Fruit fly (Drosophila melanogaster) whole organism, wandering third instar larva: ENCODE results near the gene lft.

Experiments
- Abd-B ChIP-seq: fragments of >200 bp; optimal IDR thresholded peaks from 2 replicates; lab custom pipeline; 2017; ENCODE audit warnings: missing biosample characterization, missing genetic modification characterization
- CG32264 ChIP-seq: fragments of 200-800 bp; sonication (Bioruptor generic); optimal IDR thresholded peaks from 2 replicates; lab custom pipeline; 2016; ENCODE audit warnings: missing biosample characterization, missing genetic modification characterization
- CG9705 ChIP-seq: fragments of 200-800 bp; sonication (Bioruptor generic); optimal IDR thresholded peaks from 2 replicates; lab custom pipeline; 2018; ENCODE audit warnings: missing biosample characterization, mild to moderate bottlenecking, missing genetic modification characterization
- CrebA ChIP-seq: fragments of 200-800 bp; sonication (Bioruptor generic); optimal IDR thresholded peaks from 2 replicates; lab custom pipeline; 2016; ENCODE audit warnings: missing biosample characterization, mild to moderate bottlenecking, missing genetic modification characterization, borderline replicate concordance
- Dfd ChIP-seq: fragments of >200 bp; optimal IDR thresholded peaks from 2 replicates; lab custom pipeline; 2017; ENCODE audit warnings: missing biosample characterization, missing genetic modification characterization
- Dif ChIP-seq: fragments of 200-275, 200-300 bp; sonication (Bioruptor generic); optimal IDR thresholded peaks from 2 replicates; lab custom pipeline; 2018; ENCODE audit warnings: missing biosample characterization, missing genetic modification characterization; ENCODE audit not compliant: partially characterized antibody
- GATAd ChIP-seq: sonication (Bioruptor generic); optimal IDR thresholded peaks from 2 replicates; lab custom pipeline; 2016; ENCODE audit warnings: missing biosample characterization, missing genetic modification characterization
- HLH106 ChIP-seq: fragments of 200-800 bp; optimal IDR thresholded peaks from 3 replicates; lab custom pipeline; 2019; ENCODE audit warnings: missing biosample characterization, mild to moderate bottlenecking, missing genetic modification characterization, moderate library complexity
- Hnf4 ChIP-seq: fragments of 200-800 bp; sonication (Bioruptor generic); optimal IDR thresholded peaks from 2 replicates; lab custom pipeline; 2016; ENCODE audit warnings: missing biosample characterization, mild to moderate bottlenecking, missing genetic modification characterization
- Hr78 ChIP-seq: fragments of >200 bp; optimal IDR thresholded peaks from 2 replicates; lab custom pipeline; 2017; ENCODE audit warnings: missing biosample characterization, missing genetic modification characterization
- Hr83 ChIP-seq: fragments of 200-300 bp; sonication (Bioruptor generic); optimal IDR thresholded peaks from 2 replicates; lab custom pipeline; 2016; ENCODE audit warnings: missing biosample characterization, mild to moderate bottlenecking, missing genetic modification characterization, moderate library complexity; ENCODE audit not compliant: poor library complexity, severe bottlenecking
- Jra ChIP-seq: sonication (Bioruptor generic); optimal IDR thresholded peaks from 2 replicates; lab custom pipeline; 2016; ENCODE audit warnings: missing biosample characterization, missing genetic modification characterization
- Mio ChIP-seq: sonication (Bioruptor generic); optimal IDR thresholded peaks from 2 replicates; lab custom pipeline; 2016; ENCODE audit warnings: missing biosample characterization, missing genetic modification characterization
- Myc ChIP-seq: fragments of >200 bp; optimal IDR thresholded peaks from 2 replicates; lab custom pipeline; 2017
- N ChIP-seq: fragments of >200 bp; optimal IDR thresholded peaks from 2 replicates; lab custom pipeline; 2018; ENCODE audit warnings: missing biosample characterization, missing external identifiers, missing genetic modification characterization
- OdsH ChIP-seq: fragments of 200-800 bp; sonication (Bioruptor generic); optimal IDR thresholded peaks from 2 replicates; lab custom pipeline; 2016; ENCODE audit warnings: missing biosample characterization, mild to moderate bottlenecking, missing genetic modification characterization
- Sp1 ChIP-seq: fragments of 200-800 bp; sonication (Bioruptor generic); optimal IDR thresholded peaks from 3 replicates; lab custom pipeline; 2019; ENCODE audit warnings: missing biosample characterization, mild to moderate bottlenecking, missing genetic modification characterization, moderate library complexity
- Vsx2 ChIP-seq: fragments of 200-300, 225-300 bp; sonication (Bioruptor generic); optimal IDR thresholded peaks from 2 replicates; lab custom pipeline; 2018; ENCODE audit warnings: missing biosample characterization, missing genetic modification characterization; ENCODE audit not compliant: partially characterized antibody
- br ChIP-seq: fragments of 200-800 bp; sonication (Bioruptor generic); optimal IDR thresholded peaks from 2 replicates; lab custom pipeline; 2016; ENCODE audit warnings: missing biosample characterization, missing genetic modification characterization
- brk ChIP-seq: fragments of 200-800 bp; sonication (Bioruptor generic); optimal IDR thresholded peaks from 2 replicates; lab custom pipeline; 2016; ENCODE audit warnings: missing biosample characterization, mild to moderate bottlenecking, missing genetic modification characterization
- dl ChIP-seq, 2 experiments: fragments of 175-275, 200-275 bp in 1 of 2; fragments of 200-275 bp in 1 of 2; sonication (Bioruptor generic); optimal IDR thresholded peaks; lab custom pipeline; 2018; ENCODE audit warnings: mild to moderate bottlenecking in 2 of 2, missing biosample characterization in 2 of 2, missing genetic modification characterization in 2 of 2, moderate library complexity in 2 of 2; ENCODE audit not compliant: partially characterized antibody in 2 of 2, insufficient read depth in 1 of 2
- dmrt93B ChIP-seq: fragments of 200-800 bp; sonication (Bioruptor generic); optimal IDR thresholded peaks from 2 replicates; lab custom pipeline; 2018; ENCODE audit warnings: missing biosample characterization, mild to moderate bottlenecking, missing genetic modification characterization
- dsf ChIP-seq: sonication (Bioruptor generic); optimal IDR thresholded peaks from 2 replicates; lab custom pipeline; 2016; ENCODE audit warnings: missing biosample characterization, missing genetic modification characterization, borderline replicate concordance
- ey ChIP-seq: fragments of 200-800 bp; sonication (Bioruptor generic); optimal IDR thresholded peaks from 2 replicates; lab custom pipeline; 2016; ENCODE audit warnings: missing biosample characterization, missing genetic modification characterization
- foxo ChIP-seq, 2 experiments: fragments of 200-800 bp; sonication (Bioruptor generic); optimal IDR thresholded peaks; 2 replicates in 1 of 2; 3 replicates in 1 of 2; lab custom pipeline; 2016 to 2017; ENCODE audit warnings: missing biosample characterization in 2 of 2, missing genetic modification characterization in 2 of 2
- fru ChIP-seq: fragments of 200-800 bp; sonication (Bioruptor generic); optimal IDR thresholded peaks from 3 replicates; lab custom pipeline; 2016; ENCODE audit warnings: missing biosample characterization, mild to moderate bottlenecking, missing genetic modification characterization
- h ChIP-seq: fragments of 200-800 bp; sonication (Bioruptor generic); optimal IDR thresholded peaks from 3 replicates; lab custom pipeline; 2016; ENCODE audit warnings: missing biosample characterization, mild to moderate bottlenecking, missing genetic modification characterization
- jim ChIP-seq: fragments of 175-275, 200-325 bp; sonication (Bioruptor generic); optimal IDR thresholded peaks from 2 replicates; lab custom pipeline; 2016; ENCODE audit warnings: missing biosample characterization, mild to moderate bottlenecking, missing genetic modification characterization
- lola ChIP-seq: fragments of >200 bp; optimal IDR thresholded peaks from 2 replicates; lab custom pipeline; 2017; ENCODE audit warnings: missing biosample characterization, missing genetic modification characterization
- pan ChIP-seq: fragments of >200 bp; optimal IDR thresholded peaks from 2 replicates; lab custom pipeline; 2017
- psq ChIP-seq: fragments of 200-800 bp; sonication (Bioruptor generic); optimal IDR thresholded peaks from 3 replicates; lab custom pipeline; 2017; ENCODE audit warnings: missing biosample characterization, mild to moderate bottlenecking, missing genetic modification characterization, moderate library complexity
- rgr ChIP-seq: fragments of 200-800 bp; sonication (Bioruptor generic); optimal IDR thresholded peaks from 3 replicates; lab custom pipeline; 2016; ENCODE audit warnings: missing biosample characterization, mild to moderate bottlenecking, missing genetic modification characterization
- sage ChIP-seq: fragments of 200-800 bp; sonication (Bioruptor generic); optimal IDR thresholded peaks from 2 replicates; lab custom pipeline; 2016; ENCODE audit warnings: missing biosample characterization, mild to moderate bottlenecking, missing genetic modification characterization
- sv ChIP-seq: fragments of 200-800 bp; sonication (Bioruptor generic); optimal IDR thresholded peaks from 3 replicates; lab custom pipeline; 2016; ENCODE audit warnings: missing biosample characterization, missing genetic modification characterization
- tai ChIP-seq: sonication (Bioruptor generic); optimal IDR thresholded peaks from 2 replicates; lab custom pipeline; 2016; ENCODE audit warnings: missing biosample characterization, missing genetic modification characterization
- usp ChIP-seq: fragments of >200 bp; optimal IDR thresholded peaks from 2 replicates; lab custom pipeline; 2017; ENCODE audit warnings: missing biosample characterization, missing genetic modification characterization
- woc ChIP-seq: sonication (Bioruptor generic); optimal IDR thresholded peaks from 2 replicates; lab custom pipeline; 2016; ENCODE audit warnings: missing biosample characterization, mild to moderate bottlenecking, missing genetic modification characterization

Gene lft

DNA sequence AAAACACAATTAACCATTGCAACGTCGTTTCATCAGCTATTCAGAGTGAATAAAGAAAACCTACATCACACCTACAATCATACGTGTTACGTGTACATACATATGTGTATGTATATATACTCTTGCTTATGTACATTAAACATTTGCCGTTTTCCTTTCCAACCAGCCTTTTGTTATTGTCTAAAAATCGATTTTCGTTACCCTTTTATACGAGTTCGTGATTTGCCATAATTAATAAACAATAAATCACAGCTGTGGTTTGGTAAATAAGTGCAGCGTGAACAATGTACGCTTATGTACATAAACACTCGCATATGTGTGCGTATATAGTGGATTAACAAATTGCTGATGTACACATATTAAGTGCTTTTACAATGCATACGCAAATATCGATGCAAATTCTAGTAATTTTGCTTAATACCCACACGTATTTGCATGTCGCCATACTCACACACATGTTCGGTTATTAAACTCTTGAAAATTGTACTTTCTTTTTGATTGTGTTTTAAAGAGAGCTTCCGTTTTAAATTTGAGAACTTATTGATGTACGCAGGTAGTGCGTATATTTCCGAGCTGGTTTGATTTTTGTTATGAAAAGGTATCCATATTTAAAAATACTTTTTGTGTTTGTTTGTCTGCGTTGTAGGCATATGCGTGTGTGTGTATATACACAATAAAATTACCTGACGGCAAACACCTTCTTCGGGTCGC lies 32.8 kb downstream of the lft start:
- no peak for TF ChIP-seq psq
- no peak for TF ChIP-seq woc (GFP tag; lab: Kevin White, UChicago)
- TF ChIP-seq Vsx2 (GFP tag; lab: Kevin White, UChicago), result no peak
- TF ChIP-seq lola (GFP tag; lab: Kevin White, UChicago), result no peak
- no peak for TF ChIP-seq Mio (GFP tag; lab: Kevin White, UChicago)
- TF ChIP-seq foxo (GFP tag; optimal IDR thresholded peaks at IDR 0.05; lab: Kevin White, UChicago), result no peak
- TF ChIP-seq CG9705 (GFP tag; lab: Kevin White, UChicago), result no peak
- peak; percentile 4 for TF ChIP-seq tai (GFP tag; lab: Kevin White, UChicago)
- peak; percentile 36 for TF ChIP-seq Jra (GFP tag; lab: Kevin White, UChicago)
- TF ChIP-seq CrebA (GFP tag; lab: Kevin White, UChicago), result no peak
- TF ChIP-seq Hr78 (GFP tag; lab: Kevin White, UChicago), result no peak
- TF ChIP-seq Dfd (GFP tag; lab: Kevin White, UChicago), result no peak
- no peak for TF ChIP-seq pan
- no peak for TF ChIP-seq Sp1
- no peak for TF ChIP-seq ey (GFP tag; lab: Kevin White, UChicago)

DNA sequence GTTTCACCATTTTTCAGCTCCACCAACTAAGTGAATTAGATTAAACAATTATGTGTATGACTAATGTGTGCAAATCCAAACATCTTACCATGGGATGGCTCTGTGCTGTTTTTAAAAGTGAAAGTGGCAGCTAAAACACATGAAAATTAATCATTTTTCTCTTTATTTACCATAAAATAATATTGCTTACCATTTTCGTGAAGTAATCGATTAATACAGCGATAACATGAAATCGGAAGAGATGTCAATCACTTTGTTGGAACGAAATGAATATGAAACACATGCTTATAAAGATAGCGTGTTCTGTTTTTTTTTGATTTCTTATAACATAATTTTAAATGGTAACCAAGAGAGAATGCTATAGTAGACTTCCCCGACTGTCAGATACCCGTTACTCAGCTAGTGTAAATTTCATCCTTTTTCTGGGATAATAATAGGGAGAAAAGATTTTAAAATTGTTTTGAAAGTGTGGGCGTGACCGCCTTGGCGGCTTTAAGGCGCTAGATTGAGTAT lies 39.6 kb downstream of the lft start:
- TF ChIP-seq woc (GFP tag; lab: Kevin White, UChicago) (peak; percentile 40), sage (GFP tag; lab: Kevin White, UChicago) (no peak), Myc (peak; percentile 7)
- TF ChIP-seq, all 38 proteins: peak for 2

DNA sequence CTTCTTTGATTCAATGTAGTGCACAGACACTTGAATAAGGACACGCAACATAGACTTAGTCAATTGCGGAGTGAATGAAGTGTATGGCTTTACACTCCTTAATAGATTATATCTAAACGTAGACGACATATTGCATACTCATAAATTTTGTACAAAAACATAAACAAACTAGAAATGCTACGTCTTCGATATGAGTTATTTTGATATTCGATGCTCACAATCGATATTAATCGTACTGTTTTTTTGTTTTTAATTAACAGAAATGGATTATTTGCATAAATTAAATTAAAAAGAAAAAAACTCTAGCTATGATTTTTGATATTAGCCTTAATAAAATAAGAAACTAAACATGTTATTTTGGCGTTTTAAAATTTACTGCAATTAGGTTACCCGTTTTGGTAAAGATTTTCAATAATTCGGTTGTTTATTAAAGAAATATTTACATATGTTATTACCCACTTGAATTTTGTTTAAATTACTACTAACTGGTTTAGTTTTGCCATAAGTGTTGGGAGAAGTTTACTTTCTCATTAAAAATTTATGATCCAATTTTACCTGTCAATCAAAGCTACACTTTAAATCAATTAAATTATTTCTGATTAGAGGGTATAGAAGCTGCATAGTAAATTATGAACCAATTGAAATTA lies 40.9 kb downstream of the lft start, which contains the start of the genes CG17768, LSm-4 and Ir31a:
Gene CG17768, minus strand, starts transcription at position 196 of the 647 bp plus-strand sequence.
Gene LSm-4, minus strand, starts transcription at position 196 of the 647 bp plus-strand sequence.
Gene Ir31a, plus strand, starts transcription at position 558 of the 647 bp plus-strand sequence.
- TF ChIP-seq Abd-B (GFP tag; lab: Kevin White, UChicago) (no peak), Dif (no peak), woc (GFP tag; lab: Kevin White, UChicago) (peak; percentile 7), Hr83 (GFP tag; lab: Kevin White, UChicago) (no peak), br (GFP tag; lab: Kevin White, UChicago) (no peak)

DNA sequence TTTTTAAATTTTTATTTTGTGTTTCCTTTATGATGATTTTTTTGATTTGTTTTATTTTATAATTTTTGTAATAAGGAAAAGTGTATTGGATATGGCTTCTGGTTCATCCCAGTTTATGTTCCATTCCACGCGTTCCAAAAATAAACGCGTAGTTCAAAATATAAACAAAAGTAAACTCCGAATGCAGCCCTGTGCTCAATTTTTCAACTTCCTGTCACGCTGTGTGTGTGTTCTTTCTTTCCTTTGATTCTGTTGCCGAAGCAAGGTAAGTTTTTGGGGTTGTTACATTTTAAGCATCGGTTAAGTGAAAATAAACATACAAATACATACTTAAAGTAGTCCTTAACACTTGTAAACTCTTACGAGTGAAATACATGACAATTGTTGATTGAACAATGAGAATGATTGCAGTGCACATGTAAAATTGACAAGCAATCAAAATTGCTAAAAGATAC lies 43.9 kb downstream of the lft start, which contains the start of the genes Ip259 and RpS27A:
Gene Ip259, plus strand, starts transcription at position 231 of the 455 bp plus-strand sequence.
Gene RpS27A, plus strand, starts transcription at position 231 of the 455 bp plus-strand sequence.
- TF ChIP-seq sage (GFP tag; lab: Kevin White, UChicago), result peak; percentile 39
- no peak for TF ChIP-seq h (GFP tag; lab: Kevin White, UChicago)
- TF ChIP-seq Vsx2 (GFP tag; lab: Kevin White, UChicago), result no peak
- TF ChIP-seq ey (GFP tag; lab: Kevin White, UChicago), result peak; percentile 37
- TF ChIP-seq jim (GFP tag; lab: Kevin White, UChicago), result no peak
- peak; percentile 26 for TF ChIP-seq dsf (GFP tag; lab: Kevin White, UChicago)
- peak in 1 of 2 experiments; percentile 2 for TF ChIP-seq foxo (GFP tag; optimal IDR thresholded peaks at IDR 0.05; lab: Kevin White, UChicago)
- peak; percentile 83 for TF ChIP-seq rgr (GFP tag; lab: Kevin White, UChicago)
- peak; percentile 68 for TF ChIP-seq HLH106 (tag; lab: Kevin White, UChicago)
- TF ChIP-seq brk (GFP tag; lab: Kevin White, UChicago), result peak; percentile 22
- peak; percentile 84 for TF ChIP-seq woc (GFP tag; lab: Kevin White, UChicago)
- no peak for TF ChIP-seq dmrt93B (GFP tag; lab: Kevin White, UChicago)
- peak; percentile 79 for TF ChIP-seq Sp1
- TF ChIP-seq dl (GFP tag; optimal IDR thresholded peaks at IDR 0.05; lab: Kevin White, UChicago; ENCODE audit: insufficient read depth in 1 of 2, partially characterized antibody in 2 of 2), result no peak
- TF ChIP-seq Hr83 (GFP tag; lab: Kevin White, UChicago), result peak; percentile 86
- TF ChIP-seq Mio (GFP tag; lab: Kevin White, UChicago), result peak; percentile 24
- peak; percentile 62 for TF ChIP-seq OdsH
- TF ChIP-seq Hnf4 (GFP tag; lab: Kevin White, UChicago), result peak; percentile 64
- TF ChIP-seq psq, result peak; percentile 38
- no peak for TF ChIP-seq GATAd (GFP tag; lab: Kevin White, UChicago)
- peak; percentile 55 for TF ChIP-seq CG32264 (GFP tag; lab: Kevin White, UChicago)
- TF ChIP-seq pan, result no peak
- TF ChIP-seq Dfd (GFP tag; lab: Kevin White, UChicago), result no peak
- TF ChIP-seq N, result peak; percentile 53
- TF ChIP-seq usp (GFP tag; lab: Kevin White, UChicago), result no peak
- TF ChIP-seq Hr78 (GFP tag; lab: Kevin White, UChicago), result no peak
- peak; percentile 81 for TF ChIP-seq CG9705 (GFP tag; lab: Kevin White, UChicago)
- TF ChIP-seq fru (GFP tag; lab: Kevin White, UChicago), result no peak
- peak; percentile 38 for TF ChIP-seq Jra (GFP tag; lab: Kevin White, UChicago)
- peak; percentile 66 for TF ChIP-seq tai (GFP tag; lab: Kevin White, UChicago)
- no peak for TF ChIP-seq Abd-B (GFP tag; lab: Kevin White, UChicago)
- peak; percentile 39 for TF ChIP-seq Dif
- peak; percentile 70 for TF ChIP-seq Myc
- no peak for TF ChIP-seq sv (GFP tag; lab: Kevin White, UChicago)
- no peak for TF ChIP-seq CrebA (GFP tag; lab: Kevin White, UChicago)
- TF ChIP-seq br (GFP tag; lab: Kevin White, UChicago), result no peak
- no peak for TF ChIP-seq lola (GFP tag; lab: Kevin White, UChicago)
